Fruit fly (Drosophila melanogaster) whole organism, adult: ENCODE data around the gene CG31650.

Experiments used
- CG11617 ChIP-seq: fragments of 200-800 bp; sonication (Bioruptor generic); optimal IDR thresholded peaks from 2 replicates; lab custom pipeline; 2017; ENCODE audit warnings: mild to moderate bottlenecking, missing biosample characterization, missing genetic modification reagents, missing genetic modification characterization
- CG1620 ChIP-seq: fragments of 200-800 bp; sonication (Bioruptor generic); optimal IDR thresholded peaks from 2 replicates; lab custom pipeline; 2016; ENCODE audit warnings: missing biosample characterization, missing genetic modification characterization
- CG33017 ChIP-seq: fragments of 200-800 bp; sonication (Bioruptor generic); optimal IDR thresholded peaks from 2 replicates; lab custom pipeline; 2018; ENCODE audit warnings: missing biosample characterization, mild to moderate bottlenecking, missing genetic modification characterization, moderate library complexity
- CG5204 ChIP-seq: fragments of 200-800 bp; sonication (Bioruptor generic); optimal IDR thresholded peaks from 2 replicates; lab custom pipeline; 2016; ENCODE audit warnings: missing biosample characterization, missing genetic modification characterization
- CG7045 ChIP-seq: fragments of 200-800 bp; sonication (Bioruptor generic); optimal IDR thresholded peaks from 2 replicates; lab custom pipeline; 2017; ENCODE audit warnings: missing biosample characterization, mild to moderate bottlenecking, missing genetic modification characterization
- cic ChIP-seq: fragments of 200-800 bp; sonication (Bioruptor generic); optimal IDR thresholded peaks from 2 replicates; lab custom pipeline; 2017; ENCODE audit warnings: missing biosample characterization, mild to moderate bottlenecking, missing genetic modification characterization, moderate library complexity
- cnc ChIP-seq, 2 experiments: fragments of >200 bp; optimal IDR thresholded peaks; 2 replicates each; lab custom pipeline; 2017
- kay ChIP-seq: fragments of 200-800 bp; sonication (Bioruptor generic); peaks from one replicate; lab custom pipeline; 2016; ENCODE audit warnings: missing biosample characterization, missing genetic modification characterization, borderline replicate concordance
- tj ChIP-seq: fragments of 200-800 bp; sonication (Bioruptor generic); optimal IDR thresholded peaks from 3 replicates; lab custom pipeline; 2017; ENCODE audit warnings: missing biosample characterization, mild to moderate bottlenecking, missing genetic modification characterization, moderate library complexity

- TF ChIP-seq CG1620 (no peak), CG7045 (GFP tag; lab: Kevin White, UChicago) (no peak), tj (GFP tag; lab: Kevin White, UChicago) (no peak), CG5204 (GFP tag; lab: Kevin White, UChicago) (no peak), cic (no peak), CG33017 (tag; lab: Kevin White, UChicago) (no peak), kay (GFP tag; lab: Kevin White, UChicago) (no peak), CG11617 (no peak), cnc (optimal IDR thresholded peaks at IDR 0.05; lab: Kevin White, UChicago) (no peak)
Measured at dm6 chr2L:5092145-5092544, 47.6 kb upstream of the CG31650 start.
